Worm (Caenorhabditis elegans) whole organism, late embryonic: ENCODE results near the gene srh-200.

Experiments
- C08G9.2 ChIP-seq: sonication (generic microtip); optimal IDR thresholded peaks from 2 replicates; lab custom pipeline; 2016; ENCODE audit warnings: mild to moderate bottlenecking, missing genetic modification characterization, moderate library complexity, missing compliant biosample characterization
- C38D4.7 ChIP-seq: fragments of 200-800 bp; sonication (Bioruptor generic); optimal IDR thresholded peaks from 2 replicates; lab custom pipeline; 2018; ENCODE audit warnings: mild to moderate bottlenecking, missing genetic modification characterization, moderate library complexity, missing compliant biosample characterization
- Y22D7AL.16 ChIP-seq: sonication (generic microtip); optimal IDR thresholded peaks from 2 replicates; lab custom pipeline; 2016; ENCODE audit warnings: missing genetic modification characterization, missing compliant biosample characterization
- ama-1 ChIP-seq: fragments of 150-350 bp; optimal IDR thresholded peaks from 2 replicates; lab custom pipeline; 2014
- ceh-14 ChIP-seq: sonication (generic microtip); optimal IDR thresholded peaks from 2 replicates; lab custom pipeline; 2016; ENCODE audit warnings: missing genotype, missing genetic modification characterization, missing compliant biosample characterization
- ceh-19 ChIP-seq: fragments of 200-800 bp; sonication (Bioruptor generic); optimal IDR thresholded peaks from 2 replicates; lab custom pipeline; 2018; ENCODE audit warnings: mild to moderate bottlenecking, missing genetic modification characterization, missing compliant biosample characterization
- ceh-2 ChIP-seq: sonication (generic microtip); optimal IDR thresholded peaks from 2 replicates; lab custom pipeline; 2016; ENCODE audit warnings: missing genotype, missing genetic modification characterization, missing compliant biosample characterization
- ceh-22 ChIP-seq: sonication (generic microtip); optimal IDR thresholded peaks from 2 replicates; lab custom pipeline; 2017; ENCODE audit warnings: missing biosample characterization, missing genetic modification characterization
- ceh-24 ChIP-seq: sonication (generic microtip); optimal IDR thresholded peaks from 2 replicates; lab custom pipeline; 2016; ENCODE audit warnings: mild to moderate bottlenecking, missing genetic modification characterization, missing compliant biosample characterization
- ceh-30 ChIP-seq: fragments of 150-350 bp; optimal IDR thresholded peaks from 2 replicates; lab custom pipeline; 2014; ENCODE audit warnings: missing biosample characterization, missing genetic modification characterization
- ceh-31 ChIP-seq: sonication (generic microtip); optimal IDR thresholded peaks from 2 replicates; lab custom pipeline; 2016; ENCODE audit warnings: missing genetic modification characterization, missing compliant biosample characterization
- ceh-45 ChIP-seq: fragments of 200-800 bp; sonication (Bioruptor generic); IDR thresholded peaks from 2 replicates; pipeline ENCODE4 v1.3.6; 2022; ENCODE audit warnings: missing genetic modification reagents, missing genetic modification characterization, missing compliant biosample characterization
- ceh-48 ChIP-seq: sonication (generic microtip); optimal IDR thresholded peaks from 2 replicates; lab custom pipeline; 2016; ENCODE audit warnings: missing genetic modification characterization, inconsistent platforms, missing compliant biosample characterization
- ceh-6 ChIP-seq: fragments of 200-800 bp; sonication (Bioruptor generic); optimal IDR thresholded peaks from 2 replicates; lab custom pipeline; 2018; ENCODE audit warnings: mild to moderate bottlenecking, missing genetic modification characterization, missing compliant biosample characterization
- ceh-9 ChIP-seq: sonication (generic microtip); optimal IDR thresholded peaks from 2 replicates; lab custom pipeline; 2016; ENCODE audit warnings: mild to moderate bottlenecking, missing genetic modification characterization, inconsistent platforms, missing compliant biosample characterization
- dve-1 ChIP-seq: sonication (generic microtip); optimal IDR thresholded peaks from 2 replicates; lab custom pipeline; 2017; ENCODE audit warnings: antibody characterized with exemption, mild to moderate bottlenecking, missing genetic modification characterization, missing compliant biosample characterization
- elt-2 ChIP-seq: sonication (generic microtip); optimal IDR thresholded peaks from 2 replicates; lab custom pipeline; 2016; ENCODE audit warnings: missing genetic modification reagents, missing genetic modification characterization, missing compliant biosample characterization
- elt-4 ChIP-seq: sonication (generic microtip); optimal IDR thresholded peaks from 2 replicates; lab custom pipeline; 2016; ENCODE audit warnings: missing genetic modification characterization, missing compliant biosample characterization
- eyg-1 ChIP-seq: sonication (generic microtip); optimal IDR thresholded peaks from 2 replicates; lab custom pipeline; 2016; ENCODE audit warnings: missing genotype, missing genetic modification characterization, missing compliant biosample characterization
- fkh-10 ChIP-seq: fragments of 150-350 bp; optimal IDR thresholded peaks from 2 replicates; lab custom pipeline; 2014; ENCODE audit warnings: missing biosample characterization, missing genetic modification reagents, missing genetic modification characterization
- fkh-6 ChIP-seq: sonication (generic microtip); optimal IDR thresholded peaks from 2 replicates; lab custom pipeline; 2016; ENCODE audit warnings: missing genetic modification characterization, missing compliant biosample characterization
- hlh-6 ChIP-seq: sonication (generic microtip); optimal IDR thresholded peaks from 2 replicates; lab custom pipeline; 2016; ENCODE audit warnings: missing genotype, missing genetic modification characterization, missing compliant biosample characterization
- lim-6 ChIP-seq: sonication (generic microtip); optimal IDR thresholded peaks from 2 replicates; lab custom pipeline; 2016; ENCODE audit warnings: missing genetic modification characterization, missing compliant biosample characterization
- nfya-1 ChIP-seq: sonication (generic microtip); optimal IDR thresholded peaks from 2 replicates; lab custom pipeline; 2017; ENCODE audit warnings: missing genetic modification characterization, mild to moderate bottlenecking, missing compliant biosample characterization, antibody characterized with exemption, moderate library complexity
- nhr-11 ChIP-seq: fragments of 150-350 bp; optimal IDR thresholded peaks from 2 replicates; lab custom pipeline; 2014; ENCODE audit warnings: missing biosample characterization, missing genetic modification characterization
- npax-4 ChIP-seq: sonication (generic microtip); optimal IDR thresholded peaks from 2 replicates; lab custom pipeline; 2016; ENCODE audit warnings: missing genetic modification characterization, missing compliant biosample characterization
- pag-3 ChIP-seq: sonication (generic microtip); optimal IDR thresholded peaks from 2 replicates; lab custom pipeline; 2016; ENCODE audit warnings: missing compliant biosample characterization, missing genetic modification characterization, borderline replicate concordance
- pat-9 ChIP-seq: fragments of 200-800 bp; sonication (Bioruptor generic); optimal IDR thresholded peaks from 2 replicates; lab custom pipeline; 2018; ENCODE audit warnings: mild to moderate bottlenecking, missing genetic modification characterization, moderate library complexity, missing compliant biosample characterization
- pax-1 ChIP-seq: fragments of 150-350 bp; optimal IDR thresholded peaks from 2 replicates; lab custom pipeline; 2014; ENCODE audit warnings: missing biosample characterization, missing genetic modification characterization
- pha-4 ChIP-seq: fragments of 150-350 bp; optimal IDR thresholded peaks from 2 replicates; lab custom pipeline; 2018; ENCODE audit warnings: missing biosample characterization, missing genetic modification reagents, missing genetic modification characterization
- pqm-1 ChIP-seq: sonication (generic microtip); optimal IDR thresholded peaks from 2 replicates; lab custom pipeline; 2016; ENCODE audit warnings: missing genetic modification characterization, missing compliant biosample characterization
- rnt-1 ChIP-seq: sonication (generic microtip); optimal IDR thresholded peaks from 2 replicates; lab custom pipeline; 2016; ENCODE audit warnings: missing genetic modification characterization, missing compliant biosample characterization
- sox-2 ChIP-seq: fragments of 200-800 bp; sonication (Bioruptor generic); IDR thresholded peaks from 2 replicates; pipeline ENCODE4 v1.3.6; 2022; ENCODE audit warnings: missing genetic modification reagents, missing genetic modification characterization, missing compliant biosample characterization
- unc-42 ChIP-seq: sonication (generic microtip); optimal IDR thresholded peaks from 2 replicates; lab custom pipeline; 2016; ENCODE audit warnings: missing genotype, missing genetic modification characterization, missing compliant biosample characterization
- unc-86 ChIP-seq: sonication (generic microtip); optimal IDR thresholded peaks from 2 replicates; lab custom pipeline; 2016; ENCODE audit warnings: missing genetic modification characterization, missing compliant biosample characterization

srh-200 gene

ce11 chrV:7686189-7686588 lies 32.7 kb upstream of the srh-200 start, which contains the start of the genes nhr-94 and nhr-152:
TSS of gene nhr-94 (minus strand) at chrV:7686335.
TSS of gene nhr-152 (plus strand) at chrV:7686350.
- no peak for TF ChIP-seq rnt-1 (tag; lab: Kevin White, UChicago)
- no peak for TF ChIP-seq unc-86 (tag; lab: Kevin White, UChicago)
- no peak for TF ChIP-seq sox-2 (GFP tag; lab: Robert Waterston, UW)
- TF ChIP-seq ceh-19 = no peak
- TF ChIP-seq nhr-11 (tag; lab: Kevin White, UChicago) = no peak
- TF ChIP-seq ceh-48 = no peak
- TF ChIP-seq lim-6 (tag; lab: Kevin White, UChicago) = no peak
- no peak for TF ChIP-seq ceh-9 (tag; lab: Kevin White, UChicago)
- no peak for TF ChIP-seq C38D4.7 (GFP tag; lab: Kevin White, UChicago)

- TF ChIP-seq ceh-31 (tag; lab: Kevin White, UChicago) = no peak
- TF ChIP-seq pax-1 (tag; lab: Kevin White, UChicago) = no peak
- TF ChIP-seq dve-1 (tag; lab: Kevin White, UChicago) = no peak
Measured at ce11 chrV:7683907-7684655, 30.6 kb upstream of the srh-200 start, which contains the start of gene sre-11. TSS of gene sre-11 (minus strand) at chrV:7683957.

ce11 chrV:7681388-7681787 lies 27.9 kb upstream of the srh-200 start, which contains the start of gene cyp-33A1:
TSS of gene cyp-33A1 (minus strand) at chrV:7681459.
- no peak for TF ChIP-seq C08G9.2

ce11 chrV:7675904-7676303 lies 22.4 kb upstream of the srh-200 start, which contains the start of gene C12D5.3:
TSS of gene C12D5.3 (plus strand) at chrV:7676204.
- no peak for TF ChIP-seq fkh-6 (tag; lab: Kevin White, UChicago)
- TF ChIP-seq ceh-30 (tag; lab: Kevin White, UChicago) = no peak
- TF ChIP-seq, all 69 proteins: peak for 0

ce11 chrV:7672258-7672657 lies 18.8 kb upstream of the srh-200 start, which contains the start of gene C12D5.4:
TSS of gene C12D5.4 (plus strand) at chrV:7672558.
- TF ChIP-seq ceh-6 (GFP tag; lab: Kevin White, UChicago) (no peak), ceh-9 (tag; lab: Kevin White, UChicago) (no peak), fkh-10 (GFP tag; lab: Kevin White, UChicago) (no peak), elt-4 (tag; lab: Kevin White, UChicago) (no peak), pha-4 (no peak), ceh-24 (no peak), Y22D7AL.16 (tag; lab: Kevin White, UChicago) (no peak), C38D4.7 (GFP tag; lab: Kevin White, UChicago) (no peak), ceh-45 (GFP tag; lab: Robert Waterston, UW) (no peak), elt-2 (tag; lab: Kevin White, UChicago) (no peak)

ce11 chrV:7667940-7668339 lies 14.5 kb upstream of the srh-200 start, which contains the start of gene C12D5.5:
TSS of gene C12D5.5 (plus strand) at chrV:7668240.
- TF ChIP-seq rnt-1 (tag; lab: Kevin White, UChicago) = no peak
- TF ChIP-seq elt-2 (tag; lab: Kevin White, UChicago) = no peak
- no peak for TF ChIP-seq ceh-2 (tag; lab: Kevin White, UChicago)
- TF ChIP-seq pqm-1 (tag; lab: Kevin White, UChicago) = no peak
- no peak for TF ChIP-seq C08G9.2
- TF ChIP-seq fkh-10 (GFP tag; lab: Kevin White, UChicago) = no peak
- TF ChIP-seq hlh-6 = no peak
- TF ChIP-seq ama-1 (lab: Kevin White, UChicago) = no peak
- no peak for TF ChIP-seq nfya-1
- TF ChIP-seq eyg-1 (tag; lab: Kevin White, UChicago) = no peak
- no peak for TF ChIP-seq unc-42 (tag; lab: Kevin White, UChicago)
- TF ChIP-seq pag-3 (tag; lab: Kevin White, UChicago) = no peak
- TF ChIP-seq ceh-14 = no peak
- no peak for TF ChIP-seq ceh-22 (tag; lab: Kevin White, UChicago)
- no peak for TF ChIP-seq C38D4.7 (GFP tag; lab: Kevin White, UChicago)
- no peak for TF ChIP-seq npax-4 (tag; lab: Kevin White, UChicago)
- no peak for TF ChIP-seq pat-9 (tag; lab: Kevin White, UChicago)
- TF ChIP-seq, all 69 proteins: peak for 0
